Fruit fly (Drosophila melanogaster) whole organism, embryonic: ENCODE results near the gene lbe.

ENCODE experiments used
- CG10147 ChIP-seq: fragments of 200-800 bp; sonication (Bioruptor generic); optimal IDR thresholded peaks from 2 replicates; lab custom pipeline; 2019; ENCODE audit warnings: missing biosample characterization, mild to moderate bottlenecking, missing genetic modification characterization, moderate library complexity
- CG10979 ChIP-seq: fragments of 200-800 bp; sonication (Bioruptor generic); optimal IDR thresholded peaks from 2 replicates; lab custom pipeline; 2018; ENCODE audit warnings: missing biosample characterization, mild to moderate bottlenecking, missing genetic modification characterization, moderate library complexity
- CG11456 ChIP-seq: fragments of 200-800 bp; sonication (Bioruptor generic); IDR thresholded peaks from 3 replicates; pipeline ENCODE4 v1.3.6; 2022; ENCODE audit warnings: missing biosample characterization, missing genetic modification characterization
- CG12155 ChIP-seq: fragments of 200-800 bp; sonication (Bioruptor generic); optimal IDR thresholded peaks from 3 replicates; lab custom pipeline; 2016; ENCODE audit warnings: missing biosample characterization, missing genetic modification characterization
- CG13123 ChIP-seq: fragments of 200-800 bp; sonication (Bioruptor generic); optimal IDR thresholded peaks from 2 replicates; lab custom pipeline; 2016; ENCODE audit warnings: missing biosample characterization, missing genetic modification characterization
- CG14441 ChIP-seq: fragments of 200-800 bp; sonication (Bioruptor generic); IDR thresholded peaks from 2 replicates; pipeline ENCODE4 v1.3.6; 2022; ENCODE audit warnings: missing biosample characterization, missing genetic modification characterization
- CG17829 ChIP-seq: fragments of 200-800 bp; optimal IDR thresholded peaks from 2 replicates; lab custom pipeline; 2019; ENCODE audit warnings: missing biosample characterization, mild to moderate bottlenecking, missing genetic modification characterization, moderate library complexity
- CG2712 ChIP-seq: fragments of 200-800 bp; optimal IDR thresholded peaks from 3 replicates; lab custom pipeline; 2019; ENCODE audit warnings: missing biosample characterization, mild to moderate bottlenecking, missing genetic modification characterization, moderate library complexity
- CG3065 ChIP-seq: fragments of 200-800 bp; sonication (Bioruptor generic); optimal IDR thresholded peaks from 2 replicates; lab custom pipeline; 2016; ENCODE audit warnings: missing biosample characterization, missing genetic modification characterization
- CG34224 ChIP-seq: fragments of 200-800 bp; sonication (Bioruptor generic); IDR thresholded peaks from 3 replicates; pipeline ENCODE4 v1.3.6; 2022; ENCODE audit warnings: missing biosample characterization, missing genetic modification characterization; ENCODE audit not compliant: partially characterized antibody
- CG4360 ChIP-seq: fragments of 200-800 bp; sonication (Bioruptor generic); IDR thresholded peaks from 2 replicates; pipeline ENCODE4 v1.3.6; 2022; ENCODE audit warnings: missing biosample characterization, missing genetic modification characterization
- CG6791 ChIP-seq: fragments of 200-800 bp; sonication (Bioruptor generic); IDR thresholded peaks from 3 replicates; pipeline ENCODE4 v1.3.6; 2022; ENCODE audit warnings: missing biosample characterization, missing genetic modification characterization; ENCODE audit not compliant: partially characterized antibody
- CG6854 ChIP-seq: fragments of 200-800 bp; sonication (Bioruptor generic); optimal IDR thresholded peaks from 3 replicates; lab custom pipeline; 2017; ENCODE audit warnings: missing biosample characterization, mild to moderate bottlenecking, missing genetic modification characterization
- CG7271 ChIP-seq: fragments of 200-800 bp; sonication (Bioruptor generic); optimal IDR thresholded peaks from 2 replicates; lab custom pipeline; 2018; ENCODE audit warnings: missing biosample characterization, mild to moderate bottlenecking, missing genetic modification characterization, moderate library complexity
- CG7928 ChIP-seq: fragments of 200-800 bp; sonication (Bioruptor generic); optimal IDR thresholded peaks from 2 replicates; lab custom pipeline; 2017; ENCODE audit warnings: missing biosample characterization, mild to moderate bottlenecking, missing genetic modification characterization
- CG8924 ChIP-seq: fragments of 200-800 bp; optimal IDR thresholded peaks from 3 replicates; lab custom pipeline; 2019; ENCODE audit warnings: missing biosample characterization, mild to moderate bottlenecking, missing genetic modification characterization, moderate library complexity
- CG9817 ChIP-seq: fragments of 200-800 bp; sonication (Bioruptor generic); optimal IDR thresholded peaks from 2 replicates; lab custom pipeline; 2018; ENCODE audit warnings: missing biosample characterization, mild to moderate bottlenecking, missing genetic modification characterization, moderate library complexity
- CG9876 ChIP-seq: fragments of 200-800 bp; sonication (Bioruptor generic); optimal IDR thresholded peaks from 2 replicates; lab custom pipeline; 2016; ENCODE audit warnings: missing biosample characterization, missing genetic modification characterization
- D ChIP-seq, 2 experiments: fragments of 200-800 bp in 1 of 2; fragments of >200 bp in 1 of 2; sonication (Bioruptor generic) in 1 of 2; optimal IDR thresholded peaks; 2 replicates in 1 of 2; 3 replicates in 1 of 2; lab custom pipeline; 2017; ENCODE audit warnings: mild to moderate bottlenecking in 1 of 2, missing biosample characterization in 1 of 2, missing genetic modification characterization in 1 of 2, missing genetic modification reagents in 1 of 2
- Dad ChIP-seq: fragments of 200-800 bp; sonication (Bioruptor generic); optimal IDR thresholded peaks from 3 replicates; lab custom pipeline; 2016; ENCODE audit warnings: missing biosample characterization, missing genetic modification characterization
- Dbx ChIP-seq: fragments of 200-800 bp; sonication (Bioruptor generic); IDR thresholded peaks from 3 replicates; pipeline ENCODE4 v1.3.6; 2022; ENCODE audit warnings: missing biosample characterization, missing genetic modification characterization
- Dfd ChIP-seq, 2 experiments: fragments of >200 bp; optimal IDR thresholded peaks; 2 replicates each; lab custom pipeline; 2017; ENCODE audit warnings: missing biosample characterization in 2 of 2, missing genetic modification characterization in 2 of 2
- Dip3 ChIP-seq: fragments of 200-800 bp; sonication (Bioruptor generic); optimal IDR thresholded peaks from 3 replicates; lab custom pipeline; 2016; ENCODE audit warnings: missing biosample characterization, missing genetic modification characterization
- Fer2 ChIP-seq: fragments of 200-800 bp; sonication (Bioruptor generic); optimal IDR thresholded peaks from 2 replicates; lab custom pipeline; 2018; ENCODE audit warnings: missing biosample characterization, mild to moderate bottlenecking, missing genetic modification characterization, moderate library complexity
- Gsc ChIP-seq: fragments of 200-800 bp; sonication (Bioruptor generic); IDR thresholded peaks from 2 replicates; pipeline ENCODE4 v1.3.6; 2022; ENCODE audit warnings: missing biosample characterization, missing genetic modification characterization
- Hmx ChIP-seq: fragments of 200-800 bp; sonication (Bioruptor generic); optimal IDR thresholded peaks from 2 replicates; lab custom pipeline; 2016; ENCODE audit warnings: missing biosample characterization, missing genetic modification characterization
- NFAT ChIP-seq: fragments of 200-800 bp; sonication (Bioruptor generic); IDR thresholded peaks from 2 replicates; pipeline ENCODE4 v1.3.6; 2022; ENCODE audit warnings: missing biosample characterization, missing genetic modification characterization
- Neu2 ChIP-seq: fragments of 200-800 bp; sonication (Bioruptor generic); optimal IDR thresholded peaks from 3 replicates; lab custom pipeline; 2016; ENCODE audit warnings: missing biosample characterization, missing genetic modification characterization, borderline replicate concordance
- Nf-YC ChIP-seq: fragments of 200-800 bp; optimal IDR thresholded peaks from 3 replicates; lab custom pipeline; 2019; ENCODE audit warnings: missing biosample characterization, mild to moderate bottlenecking, missing genetic modification characterization, moderate library complexity
- ase ChIP-seq: fragments of 200-800 bp; sonication (Bioruptor generic); IDR thresholded peaks from 3 replicates; pipeline ENCODE4 v1.3.6; 2022; ENCODE audit warnings: missing biosample characterization, missing genetic modification characterization
- bcd ChIP-seq: fragments of 200-800 bp; sonication (Bioruptor generic); optimal IDR thresholded peaks from 2 replicates; lab custom pipeline; 2017; ENCODE audit warnings: missing biosample characterization, mild to moderate bottlenecking, missing genetic modification characterization
- bsh ChIP-seq, 2 experiments: fragments of 200-800 bp; sonication (Bioruptor generic); optimal IDR thresholded peaks; 2 replicates each; lab custom pipeline; 2017 to 2018; ENCODE audit warnings: mild to moderate bottlenecking in 2 of 2, missing biosample characterization in 2 of 2, missing genetic modification characterization in 2 of 2, moderate library complexity in 1 of 2
- cad ChIP-seq: fragments of >200 bp; optimal IDR thresholded peaks from 2 replicates; lab custom pipeline; 2017; ENCODE audit warnings: missing biosample characterization, missing genetic modification characterization
- corto ChIP-seq: fragments of 200-800 bp; sonication (Bioruptor generic); optimal IDR thresholded peaks from 2 replicates; lab custom pipeline; 2016; ENCODE audit warnings: missing biosample characterization, mild to moderate bottlenecking, missing genetic modification characterization, moderate library complexity
- fd64A ChIP-seq: fragments of 200-800 bp; sonication (Bioruptor generic); optimal IDR thresholded peaks from 3 replicates; lab custom pipeline; 2018; ENCODE audit warnings: missing biosample characterization, mild to moderate bottlenecking, missing genetic modification characterization
- fru ChIP-seq: fragments of >200 bp; optimal IDR thresholded peaks from 2 replicates; lab custom pipeline; 2017
- h ChIP-seq: fragments of >200 bp; optimal IDR thresholded peaks from 2 replicates; lab custom pipeline; 2017
- hb ChIP-seq: fragments of 200-800 bp; sonication (Bioruptor generic); IDR thresholded peaks from 3 replicates; pipeline ENCODE4 v1.3.6; 2022; ENCODE audit warnings: missing biosample characterization, missing genetic modification characterization; ENCODE audit not compliant: partially characterized antibody
- lola ChIP-seq, 3 experiments: fragments of >200 bp in 2 of 3; fragments of 200-800 bp in 1 of 3; sonication (Bioruptor generic) in 1 of 3; optimal IDR thresholded peaks; 2 replicates each; lab custom pipeline; 2017 to 2019; ENCODE audit warnings: missing biosample characterization in 3 of 3, missing genetic modification characterization in 3 of 3, mild to moderate bottlenecking in 1 of 3, moderate library complexity in 1 of 3
- peb ChIP-seq: fragments of 200-800 bp; sonication (Bioruptor generic); IDR thresholded peaks from 2 replicates; pipeline ENCODE4 v1.3.6; 2022; ENCODE audit warnings: missing biosample characterization, missing genetic modification characterization
- row ChIP-seq: fragments of 200-800 bp; sonication (Bioruptor generic); IDR thresholded peaks from 3 replicates; pipeline ENCODE4 v1.3.6; 2022; ENCODE audit warnings: missing biosample characterization, missing genetic modification characterization
- sc ChIP-seq, 3 experiments: fragments of >200 bp in 2 of 3; fragments of 200-800 bp in 1 of 3; sonication (Bioruptor generic) in 1 of 3; optimal IDR thresholded peaks; 2 replicates in 2 of 3; 3 replicates in 1 of 3; lab custom pipeline; 2017; ENCODE audit warnings: mild to moderate bottlenecking in 1 of 3, missing biosample characterization in 1 of 3, missing genetic modification characterization in 1 of 3, missing genetic modification reagents in 1 of 3
- sens ChIP-seq: fragments of 200-800 bp; sonication (Bioruptor generic); peaks from one replicate; lab custom pipeline; 2016; ENCODE audit warnings: missing biosample characterization, missing genetic modification characterization
- seq ChIP-seq: fragments of 200-800 bp; sonication (Bioruptor generic); IDR thresholded peaks from 2 replicates; pipeline ENCODE4 v1.3.6; 2022; ENCODE audit warnings: missing biosample characterization, missing genetic modification characterization
- tap ChIP-seq: fragments of 200-800 bp; optimal IDR thresholded peaks from 3 replicates; lab custom pipeline; 2019; ENCODE audit warnings: missing biosample characterization, mild to moderate bottlenecking, missing genetic modification characterization, moderate library complexity
- tll ChIP-seq, 2 experiments: fragments of 200-800 bp in 1 of 2; fragments of >200 bp in 1 of 2; sonication (Bioruptor generic) in 1 of 2; optimal IDR thresholded peaks; 2 replicates each; lab custom pipeline; 2017 to 2019; ENCODE audit warnings: missing biosample characterization in 2 of 2, missing genetic modification characterization in 2 of 2, mild to moderate bottlenecking in 1 of 2, moderate library complexity in 1 of 2
- tna ChIP-seq: fragments of 200-800 bp; sonication (Bioruptor generic); IDR thresholded peaks from 2 replicates; pipeline ENCODE4 v1.3.6; 2022; ENCODE audit warnings: missing biosample characterization, missing genetic modification characterization; ENCODE audit not compliant: partially characterized antibody
- twi ChIP-seq: fragments of 200-800 bp; optimal IDR thresholded peaks from 2 replicates; lab custom pipeline; 2019; ENCODE audit warnings: missing biosample characterization, mild to moderate bottlenecking, missing genetic modification characterization, moderate library complexity
- wek ChIP-seq: fragments of 200-800 bp; sonication (Bioruptor generic); optimal IDR thresholded peaks from 3 replicates; lab custom pipeline; 2018; ENCODE audit warnings: missing biosample characterization, mild to moderate bottlenecking, missing genetic modification characterization, moderate library complexity
- zfh2 ChIP-seq: fragments of 200-800 bp; sonication (Bioruptor generic); optimal IDR thresholded peaks from 2 replicates; lab custom pipeline; 2016; ENCODE audit warnings: missing biosample characterization, missing genetic modification characterization

lbe gene

dm6 chr3R:21393005-21393729, 53.2 kb downstream of the lbe start (continued):
- TF ChIP-seq CG10979 (tag; lab: Kevin White, UChicago) (peak; percentile 13), Neu2 (GFP tag; lab: Kevin White, UChicago) (no peak), CG13123 (GFP tag; lab: Kevin White, UChicago) (no peak), seq (GFP tag; lab: Robert Waterston, UW) (no peak), sens (peak; percentile 53), CG10147 (GFP tag; lab: Kevin White, UChicago) (no peak), Dbx (no peak), Nf-YC (tag; lab: Kevin White, UChicago) (no peak), hb (GFP tag; lab: Robert Waterston, UW) (no peak), tll (GFP tag; optimal IDR thresholded peaks at IDR 0.05; lab: Kevin White, UChicago) (no peak), Gsc (GFP tag; lab: Robert Waterston, UW) (no peak), sc (optimal IDR thresholded peaks at IDR 0.05; lab: Kevin White, UChicago) (no peak), sc (GFP tag; optimal IDR thresholded peaks at IDR 0.05; lab: Kevin White, UChicago) (no peak), Hmx (no peak), CG8924 (tag; lab: Kevin White, UChicago) (no peak), twi (tag; lab: Kevin White, UChicago) (peak; percentile 99), Fer2 (tag; lab: Kevin White, UChicago) (no peak), CG34224 (no peak), CG9817 (tag; lab: Kevin White, UChicago) (no peak), CG4360 (GFP tag; lab: Robert Waterston, UW) (peak; percentile 78), CG9876 (no peak), CG7928 (GFP tag; lab: Kevin White, UChicago) (no peak), tna (no peak), CG3065 (GFP tag; lab: Kevin White, UChicago) (no peak), bsh (GFP tag; optimal IDR thresholded peaks at IDR 0.05; lab: Kevin White, UChicago) (peak in 1 of 2 experiments; percentile 8), CG11456 (GFP tag; lab: Robert Waterston, UW) (no peak), CG6791 (no peak), D (optimal IDR thresholded peaks at IDR 0.05; lab: Kevin White, UChicago) (no peak), D (GFP tag; optimal IDR thresholded peaks at IDR 0.05; lab: Kevin White, UChicago) (no peak), CG12155 (GFP tag; lab: Kevin White, UChicago) (no peak), CG7271 (tag; lab: Kevin White, UChicago) (no peak), lola (GFP tag; optimal IDR thresholded peaks at IDR 0.05; lab: Kevin White, UChicago) (no peak), wek (GFP tag; lab: Kevin White, UChicago) (no peak), CG14441 (GFP tag; lab: Robert Waterston, UW) (no peak), Dad (no peak), Dip3 (GFP tag; lab: Kevin White, UChicago) (no peak), corto (GFP tag; lab: Kevin White, UChicago) (no peak), ase (GFP tag; lab: Robert Waterston, UW) (no peak), bcd (GFP tag; lab: Kevin White, UChicago) (no peak)

DNA sequence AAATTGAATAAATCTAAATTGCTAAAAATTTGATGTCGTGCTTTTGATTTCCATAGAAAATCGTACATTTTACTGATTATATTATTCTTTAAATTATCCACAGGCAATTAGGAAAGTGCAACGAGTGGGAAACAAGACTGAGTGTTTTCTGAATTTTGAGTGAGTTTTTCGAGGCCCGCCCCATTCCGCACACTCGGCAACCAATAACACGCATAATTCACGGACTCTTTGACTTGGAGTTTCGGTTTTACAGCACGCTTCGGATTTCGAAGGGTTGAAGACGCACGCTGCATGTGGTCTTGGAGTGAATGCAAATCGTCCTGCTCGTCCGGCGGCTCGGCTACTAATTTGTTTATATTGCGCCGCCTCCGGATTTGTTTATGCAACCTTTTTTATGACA, 54.1 kb downstream of the lbe start:
- no peak for TF ChIP-seq h (lab: Kevin White, UChicago)
- TF ChIP-seq fd64A (GFP tag; lab: Kevin White, UChicago): no peak
- TF ChIP-seq CG2712 (tag; lab: Kevin White, UChicago): no peak
- TF ChIP-seq peb (GFP tag; lab: Robert Waterston, UW): no peak
- peak; percentile 19 for TF ChIP-seq cad (GFP tag; lab: Kevin White, UChicago)
- no peak for TF ChIP-seq row (GFP tag; lab: Robert Waterston, UW)
- no peak for TF ChIP-seq tap (tag; lab: Kevin White, UChicago)
- no peak for TF ChIP-seq NFAT (GFP tag; lab: Robert Waterston, UW)
- no peak for TF ChIP-seq CG10147 (GFP tag; lab: Kevin White, UChicago)
- no peak for TF ChIP-seq CG17829 (tag; lab: Kevin White, UChicago)
- TF ChIP-seq CG4360 (GFP tag; lab: Robert Waterston, UW): no peak
- TF ChIP-seq zfh2 (GFP tag; lab: Kevin White, UChicago): no peak
- TF ChIP-seq CG6854 (GFP tag; lab: Kevin White, UChicago): no peak
- no peak for TF ChIP-seq Dfd (GFP tag; optimal IDR thresholded peaks at IDR 0.05; lab: Kevin White, UChicago)
- TF ChIP-seq CG6791: no peak
- no peak for TF ChIP-seq fru (lab: Kevin White, UChicago)
